Fruit fly (Drosophila melanogaster) whole organism, embryonic: ENCODE measurements around the gene CG14356.

Experiments used
- CG1024 ChIP-seq: fragments of 200-800 bp; sonication (Bioruptor generic); IDR thresholded peaks from 2 replicates; pipeline ENCODE4 v1.3.6; 2022; ENCODE audit warnings: missing biosample characterization, missing genetic modification characterization
- CG11723 ChIP-seq: fragments of 200-800 bp; sonication (Bioruptor generic); optimal IDR thresholded peaks from 2 replicates; lab custom pipeline; 2017; ENCODE audit warnings: missing biosample characterization, mild to moderate bottlenecking, missing genetic modification characterization
- CG12391 ChIP-seq: fragments of 200-800 bp; sonication (Bioruptor generic); optimal IDR thresholded peaks from 3 replicates; lab custom pipeline; 2018; ENCODE audit warnings: missing biosample characterization, mild to moderate bottlenecking, missing genetic modification characterization, moderate library complexity
- CG13123 ChIP-seq: fragments of 200-800 bp; sonication (Bioruptor generic); optimal IDR thresholded peaks from 2 replicates; lab custom pipeline; 2016; ENCODE audit warnings: missing biosample characterization, missing genetic modification characterization
- CG15073 ChIP-seq: fragments of 200-800 bp; sonication (Bioruptor generic); optimal IDR thresholded peaks from 2 replicates; lab custom pipeline; 2016; ENCODE audit warnings: missing biosample characterization, missing genetic modification characterization
- CG15696 ChIP-seq: fragments of 200-800 bp; sonication (Bioruptor generic); optimal IDR thresholded peaks from 2 replicates; lab custom pipeline; 2019; ENCODE audit warnings: missing biosample characterization, mild to moderate bottlenecking, missing genetic modification characterization, moderate library complexity
- CG18599 ChIP-seq: fragments of 200-800 bp; sonication (Bioruptor generic); optimal IDR thresholded peaks from 3 replicates; lab custom pipeline; 2017; ENCODE audit warnings: missing biosample characterization, missing genetic modification characterization, mild to moderate bottlenecking, moderate library complexity, missing genetic modification reagents
- CG18619 ChIP-seq: fragments of 200-800 bp; sonication (Bioruptor generic); optimal IDR thresholded peaks from 3 replicates; lab custom pipeline; 2017; ENCODE audit warnings: missing biosample characterization, mild to moderate bottlenecking, missing genetic modification characterization
- CG18764 ChIP-seq: fragments of 200-800 bp; sonication (Bioruptor generic); optimal IDR thresholded peaks from 3 replicates; lab custom pipeline; 2016; ENCODE audit warnings: missing biosample characterization, missing genetic modification characterization
- CG2199 ChIP-seq: fragments of 200-800 bp; sonication (Bioruptor generic); IDR thresholded peaks from 3 replicates; pipeline ENCODE4 v1.3.6; 2022; ENCODE audit warnings: missing biosample characterization, missing genetic modification characterization
- CG2202 ChIP-seq: fragments of 200-800 bp; sonication (Bioruptor generic); optimal IDR thresholded peaks from 2 replicates; lab custom pipeline; 2018; ENCODE audit warnings: missing biosample characterization, mild to moderate bottlenecking, missing genetic modification characterization
- CG2889 ChIP-seq: fragments of 200-800 bp; sonication (Bioruptor generic); IDR thresholded peaks from 3 replicates; pipeline ENCODE4 v1.3.6; 2022; ENCODE audit warnings: missing biosample characterization, missing genetic modification characterization
- CG3407 ChIP-seq: fragments of 200-800 bp; sonication (Bioruptor generic); optimal IDR thresholded peaks from 2 replicates; lab custom pipeline; 2018; ENCODE audit warnings: missing biosample characterization, mild to moderate bottlenecking, missing genetic modification characterization
- CG3726 ChIP-seq: fragments of 200-800 bp; sonication (Bioruptor generic); IDR thresholded peaks from 3 replicates; pipeline ENCODE4, ENCODE4 v1.3.6; 2022; ENCODE audit warnings: missing biosample characterization, missing genetic modification characterization
- CG4404 ChIP-seq: fragments of 200-800 bp; sonication (Bioruptor generic); IDR thresholded peaks from 2 replicates; pipeline ENCODE4 v1.3.6; 2022; ENCODE audit warnings: missing biosample characterization, missing genetic modification characterization
- CG4707 ChIP-seq: fragments of 200-800 bp; sonication (Bioruptor generic); optimal IDR thresholded peaks from 2 replicates; lab custom pipeline; 2018; ENCODE audit warnings: missing biosample characterization, mild to moderate bottlenecking, missing genetic modification characterization, moderate library complexity
- CG6254 ChIP-seq: fragments of 200-800 bp; sonication (Bioruptor generic); optimal IDR thresholded peaks from 3 replicates; lab custom pipeline; 2017; ENCODE audit warnings: mild to moderate bottlenecking, missing biosample characterization, missing genetic modification reagents, missing genetic modification characterization
- CG7745 ChIP-seq: fragments of 200-800 bp; sonication (Bioruptor generic); optimal IDR thresholded peaks from 2 replicates; lab custom pipeline; 2018; ENCODE audit warnings: missing biosample characterization, mild to moderate bottlenecking, missing genetic modification characterization, moderate library complexity
- CG8281 ChIP-seq: fragments of 200-800 bp; sonication (Bioruptor generic); optimal IDR thresholded peaks from 2 replicates; lab custom pipeline; 2018; ENCODE audit warnings: missing biosample characterization, mild to moderate bottlenecking, missing genetic modification characterization, moderate library complexity
- CG8924 ChIP-seq: fragments of 200-800 bp; optimal IDR thresholded peaks from 3 replicates; lab custom pipeline; 2019; ENCODE audit warnings: missing biosample characterization, mild to moderate bottlenecking, missing genetic modification characterization, moderate library complexity
- CG9727 ChIP-seq: fragments of 200-800 bp; sonication (Bioruptor generic); optimal IDR thresholded peaks from 3 replicates; lab custom pipeline; 2017; ENCODE audit warnings: missing biosample characterization, mild to moderate bottlenecking, missing genetic modification characterization
- CG9876 ChIP-seq: fragments of 200-800 bp; sonication (Bioruptor generic); optimal IDR thresholded peaks from 2 replicates; lab custom pipeline; 2016; ENCODE audit warnings: missing biosample characterization, missing genetic modification characterization
- CG9932 ChIP-seq: fragments of 200-800 bp; sonication (Bioruptor generic); IDR thresholded peaks from 2 replicates; pipeline ENCODE4 v1.3.6; 2022; ENCODE audit warnings: missing biosample characterization, missing genetic modification characterization
- Dad ChIP-seq: fragments of 200-800 bp; sonication (Bioruptor generic); optimal IDR thresholded peaks from 3 replicates; lab custom pipeline; 2016; ENCODE audit warnings: missing biosample characterization, missing genetic modification characterization
- Dbx ChIP-seq: fragments of 200-800 bp; sonication (Bioruptor generic); IDR thresholded peaks from 3 replicates; pipeline ENCODE4 v1.3.6; 2022; ENCODE audit warnings: missing biosample characterization, missing genetic modification characterization
- Doc2 ChIP-seq: fragments of 200-800 bp; sonication (Bioruptor generic); IDR thresholded peaks from 2 replicates; pipeline ENCODE4 v1.3.6; 2022; ENCODE audit warnings: missing biosample characterization, missing genetic modification characterization
- Gsc ChIP-seq: fragments of 200-800 bp; sonication (Bioruptor generic); IDR thresholded peaks from 2 replicates; pipeline ENCODE4 v1.3.6; 2022; ENCODE audit warnings: missing biosample characterization, missing genetic modification characterization
- H15 ChIP-seq: fragments of 200-800 bp; sonication (Bioruptor generic); IDR thresholded peaks from 3 replicates; pipeline ENCODE4 v1.3.6; 2022; ENCODE audit warnings: missing biosample characterization, missing genetic modification characterization
- HHEX ChIP-seq: fragments of 200-800 bp; sonication (Bioruptor generic); optimal IDR thresholded peaks from 3 replicates; lab custom pipeline; 2017; ENCODE audit warnings: missing biosample characterization, mild to moderate bottlenecking, missing genetic modification characterization, missing genetic modification reagents
- HLHmδ ChIP-seq: fragments of 200-800 bp; sonication (Bioruptor generic); optimal IDR thresholded peaks from 2 replicates; lab custom pipeline; 2018; ENCODE audit warnings: missing biosample characterization, mild to moderate bottlenecking, missing genetic modification characterization, moderate library complexity
- Hr51 ChIP-seq, 2 experiments: fragments of 200-800 bp; sonication (Bioruptor generic); optimal IDR thresholded peaks; 2 replicates in 1 of 2; 3 replicates in 1 of 2; lab custom pipeline; 2016 to 2018; ENCODE audit warnings: missing biosample characterization in 2 of 2, missing genetic modification characterization in 2 of 2, mild to moderate bottlenecking in 1 of 2, moderate library complexity in 1 of 2
- Nf-YA ChIP-seq: fragments of 200-800 bp; sonication (Bioruptor generic); IDR thresholded peaks from 2 replicates; pipeline ENCODE4 v1.3.6; 2022; ENCODE audit warnings: missing biosample characterization, missing genetic modification characterization
- ara ChIP-seq: fragments of 200-800 bp; sonication (Bioruptor generic); IDR thresholded peaks from 2 replicates; pipeline ENCODE4 v1.3.6; 2022; ENCODE audit warnings: missing biosample characterization, missing genetic modification characterization
- cas ChIP-seq: fragments of 200-800 bp; sonication (Bioruptor generic); IDR thresholded peaks from 2 replicates; pipeline ENCODE4 v1.3.6; 2022; ENCODE audit warnings: missing biosample characterization, missing genetic modification characterization
- da ChIP-seq: fragments of 200-800 bp; sonication (Bioruptor generic); optimal IDR thresholded peaks from 2 replicates; lab custom pipeline; 2016; ENCODE audit warnings: missing biosample characterization, missing genetic modification characterization
- dati ChIP-seq: fragments of 200-800 bp; sonication (Bioruptor generic); IDR thresholded peaks from 2 replicates; pipeline ENCODE4 v1.3.6; 2022; ENCODE audit warnings: missing biosample characterization, missing genetic modification characterization
- dimm ChIP-seq: fragments of 200-800 bp; sonication (Bioruptor generic); IDR thresholded peaks from 2 replicates; pipeline ENCODE4 v1.3.6; 2022; ENCODE audit warnings: missing biosample characterization, missing genetic modification characterization
- en ChIP-seq: fragments of 200-800 bp; sonication (Bioruptor generic); optimal IDR thresholded peaks from 2 replicates; lab custom pipeline; 2016; ENCODE audit warnings: missing biosample characterization, missing genetic modification characterization
- exex ChIP-seq: fragments of 200-800 bp; sonication (Bioruptor generic); optimal IDR thresholded peaks from 4 replicates; lab custom pipeline; 2018; ENCODE audit warnings: missing biosample characterization, mild to moderate bottlenecking, missing genetic modification characterization, moderate library complexity
- h ChIP-seq: fragments of >200 bp; optimal IDR thresholded peaks from 2 replicates; lab custom pipeline; 2017
- insv ChIP-seq, 2 experiments: fragments of 200-800 bp; sonication (Bioruptor generic); optimal IDR thresholded peaks; 3 replicates each; lab custom pipeline; 2016 to 2018; ENCODE audit warnings: missing biosample characterization in 2 of 2, missing genetic modification characterization in 2 of 2
- lola ChIP-seq, 3 experiments: fragments of >200 bp in 2 of 3; fragments of 200-800 bp in 1 of 3; sonication (Bioruptor generic) in 1 of 3; optimal IDR thresholded peaks; 2 replicates each; lab custom pipeline; 2017 to 2019; ENCODE audit warnings: missing biosample characterization in 3 of 3, missing genetic modification characterization in 3 of 3, mild to moderate bottlenecking in 1 of 3, moderate library complexity in 1 of 3
- nmo ChIP-seq: fragments of 200-800 bp; sonication (Bioruptor generic); optimal IDR thresholded peaks from 2 replicates; lab custom pipeline; 2018; ENCODE audit warnings: missing biosample characterization, mild to moderate bottlenecking, missing genetic modification characterization, moderate library complexity
- pfk ChIP-seq: fragments of 200-800 bp; sonication (Bioruptor generic); optimal IDR thresholded peaks from 2 replicates; lab custom pipeline; 2018; ENCODE audit warnings: missing biosample characterization, mild to moderate bottlenecking, missing genetic modification characterization, moderate library complexity
- pum ChIP-seq: fragments of 200-800 bp; sonication (Bioruptor generic); optimal IDR thresholded peaks from 2 replicates; lab custom pipeline; 2016; ENCODE audit warnings: missing biosample characterization, missing genetic modification characterization
- run ChIP-seq: fragments of 200-800 bp; sonication (Bioruptor generic); optimal IDR thresholded peaks from 3 replicates; lab custom pipeline; 2018; ENCODE audit warnings: missing biosample characterization, mild to moderate bottlenecking, missing genetic modification characterization
- ssp ChIP-seq: fragments of 200-800 bp; sonication (Bioruptor generic); IDR thresholded peaks from 2 replicates; pipeline ENCODE4 v1.3.6; 2022; ENCODE audit warnings: missing biosample characterization, missing genetic modification characterization
- toy ChIP-seq: fragments of 200-800 bp; sonication (Bioruptor generic); IDR thresholded peaks from 2 replicates; pipeline ENCODE4 v1.3.6; 2022; ENCODE audit warnings: missing biosample characterization, missing genetic modification characterization
- unc-4 ChIP-seq: fragments of 200-800 bp; sonication (Bioruptor generic); IDR thresholded peaks from 2 replicates; pipeline ENCODE4 v1.3.6; 2022; ENCODE audit warnings: missing biosample characterization, missing genetic modification characterization; ENCODE audit not compliant: partially characterized antibody
- vvl ChIP-seq: fragments of 200-800 bp; sonication (Bioruptor generic); IDR thresholded peaks from 2 replicates; pipeline ENCODE4 v1.3.6; 2022; ENCODE audit warnings: missing biosample characterization, missing genetic modification characterization

Gene CG14356

dm6 chr3R:14125479-14126121 lies 6.3 kb downstream of the CG14356 start, which contains the start of the genes 140up and Polr2B (continued):
- TF ChIP-seq HLHmδ (GFP tag; lab: Kevin White, UChicago), result no peak
- no peak for TF ChIP-seq CG7745
- peak; percentile 91 for TF ChIP-seq ara
- peak; percentile 55 for TF ChIP-seq CG9876 (GFP tag; lab: Kevin White, UChicago)
- peak; percentile 95 for TF ChIP-seq CG18599 (GFP tag; lab: Kevin White, UChicago)
- TF ChIP-seq CG9727, result peak; percentile 93
- TF ChIP-seq CG2889 (GFP tag; lab: Robert Waterston, UW), result peak; percentile 89
- no peak for TF ChIP-seq h (lab: Kevin White, UChicago)
- peak; percentile 67 for TF ChIP-seq CG15073 (GFP tag; lab: Kevin White, UChicago)
- peak; percentile 85 for TF ChIP-seq toy (GFP tag; lab: Robert Waterston, UW)
- TF ChIP-seq CG12391 (tag; lab: Kevin White, UChicago), result peak; percentile 97
- peak; percentile 86 for TF ChIP-seq CG13123 (GFP tag; lab: Kevin White, UChicago)
- peak; percentile 72 for TF ChIP-seq CG8281 (tag; lab: Kevin White, UChicago)
- TF ChIP-seq pum, result peak; percentile 83
- TF ChIP-seq Dad, result peak; percentile 52
- peak; percentile 86; the same call in 2 of the 3 replicates for TF ChIP-seq H15 (GFP tag; lab: Robert Waterston, UW)
- peak; percentile 82 for TF ChIP-seq CG2202 (tag; lab: Kevin White, UChicago)
- TF ChIP-seq vvl (GFP tag; lab: Robert Waterston, UW), result peak; percentile 96
- TF ChIP-seq CG4404 (GFP tag; lab: Robert Waterston, UW), result peak; percentile 91
- TF ChIP-seq CG9932 (GFP tag; lab: Robert Waterston, UW), result peak; percentile 97
- TF ChIP-seq CG18764 (GFP tag; lab: Kevin White, UChicago), result peak; percentile 91
- TF ChIP-seq CG1024 (GFP tag; lab: Robert Waterston, UW), result peak; percentile 80; the same call in 1 of the 2 replicates
- TF ChIP-seq pfk (GFP tag; lab: Kevin White, UChicago), result no peak
- TF ChIP-seq CG3726 (GFP tag; lab: Robert Waterston, UW), result peak; percentile 67; the same call in 2 of the 3 replicates
- peak; percentile 72 for TF ChIP-seq dati (GFP tag; lab: Robert Waterston, UW)
- peak; percentile 79 for TF ChIP-seq Nf-YA (GFP tag; lab: Robert Waterston, UW)
- TF ChIP-seq CG11723 (GFP tag; lab: Kevin White, UChicago), result peak; percentile 85
- TF ChIP-seq CG2199 (GFP tag; lab: Robert Waterston, UW), result no peak
- peak; percentile 86 for TF ChIP-seq CG3407 (GFP tag; lab: Kevin White, UChicago)
- TF ChIP-seq cas, result peak; percentile 78
- TF ChIP-seq en (GFP tag; lab: Kevin White, UChicago), result peak; percentile 35
- TF ChIP-seq Gsc (GFP tag; lab: Robert Waterston, UW), result peak; percentile 53; the same call in 1 of the 2 replicates
- peak; percentile 71; the same call in 1 of the 2 replicates for TF ChIP-seq Doc2 (GFP tag; lab: Robert Waterston, UW)
- TF ChIP-seq lola (GFP tag; optimal IDR thresholded peaks at IDR 0.05; lab: Kevin White, UChicago), result peak in 1 of 3 experiments; percentile 93
- peak; percentile 15 for TF ChIP-seq CG4707
- peak; percentile 89 for TF ChIP-seq ssp
- TF ChIP-seq CG18619 (GFP tag; lab: Kevin White, UChicago), result peak; percentile 91
- TF ChIP-seq da (GFP tag; lab: Kevin White, UChicago), result peak; percentile 49
- TF ChIP-seq insv (GFP tag; optimal IDR thresholded peaks at IDR 0.05; lab: Kevin White, UChicago), result peak in 1 of 2 experiments; percentile 69
- peak; percentile 63 for TF ChIP-seq run (tag; lab: Kevin White, UChicago)
- peak; percentile 92 for TF ChIP-seq HHEX (GFP tag; lab: Kevin White, UChicago)
- TF ChIP-seq Hr51 (GFP tag; optimal IDR thresholded peaks at IDR 0.05; lab: Kevin White, UChicago), result peak; percentile 83 to 93
- peak; percentile 93 for TF ChIP-seq CG15696 (tag; lab: Kevin White, UChicago)
- TF ChIP-seq dimm (GFP tag; lab: Robert Waterston, UW), result peak; percentile 31; the same call in 1 of the 2 replicates
- no peak for TF ChIP-seq unc-4 (GFP tag; lab: Robert Waterston, UW)
- TF ChIP-seq exex, result peak; percentile 73
- TF ChIP-seq CG8924 (tag; lab: Kevin White, UChicago), result peak; percentile 94
- peak; percentile 95 for TF ChIP-seq nmo (GFP tag; lab: Kevin White, UChicago)
- TF ChIP-seq CG6254, result peak; percentile 76
- peak; percentile 97 for TF ChIP-seq Dbx (GFP tag; lab: Robert Waterston, UW)
